Fruit fly (Drosophila melanogaster) whole organism, wandering third instar larva: ENCODE data around the gene Mur82C.

Experiments
- Dfd ChIP-seq: fragments of >200 bp; optimal IDR thresholded peaks from 2 replicates; lab custom pipeline; 2017; ENCODE audit warnings: missing biosample characterization, missing genetic modification characterization
- OdsH ChIP-seq: fragments of 200-800 bp; sonication (Bioruptor generic); optimal IDR thresholded peaks from 2 replicates; lab custom pipeline; 2016; ENCODE audit warnings: missing biosample characterization, mild to moderate bottlenecking, missing genetic modification characterization

- TF ChIP-seq Dfd (GFP tag; lab: Kevin White, UChicago) (peak; percentile 100), OdsH (GFP tag; lab: Kevin White, UChicago) (no peak)
Measured at dm6 chr3R:4542614-4543191, 1.5 kb downstream of the Mur82C start.
